Fruit fly (Drosophila melanogaster) whole organism, pupa: ENCODE results near the gene mthl10.

Source experiments
- CG13204 ChIP-seq: fragments of 200-800 bp; sonication (Bioruptor generic); optimal IDR thresholded peaks from 2 replicates; lab custom pipeline; 2018; ENCODE audit warnings: missing biosample characterization, mild to moderate bottlenecking, missing genetic modification characterization, moderate library complexity
- CG14655 ChIP-seq: fragments of 200-800 bp; sonication (Bioruptor generic); optimal IDR thresholded peaks from 3 replicates; lab custom pipeline; 2017; ENCODE audit warnings: mild to moderate bottlenecking, missing biosample characterization, missing genetic modification reagents, missing genetic modification characterization
- CG15710 ChIP-seq: fragments of 200-800 bp; sonication (Bioruptor generic); optimal IDR thresholded peaks from 2 replicates; lab custom pipeline; 2018; ENCODE audit warnings: missing biosample characterization, mild to moderate bottlenecking, missing genetic modification characterization, moderate library complexity
- CG32121 ChIP-seq: fragments of 200-800 bp; sonication (Bioruptor generic); IDR thresholded peaks from 2 replicates; pipeline ENCODE4 v1.3.6; 2022; ENCODE audit warnings: missing biosample characterization, missing genetic modification characterization
- CG4496 ChIP-seq: fragments of 200-800 bp; sonication (Bioruptor generic); IDR thresholded peaks from 3 replicates; pipeline ENCODE4 v1.3.6; 2022; ENCODE audit warnings: missing biosample characterization, missing genetic modification characterization
- CG8159 ChIP-seq: fragments of 200-800 bp; sonication (Bioruptor generic); optimal IDR thresholded peaks from 3 replicates; lab custom pipeline; 2018; ENCODE audit warnings: missing biosample characterization, mild to moderate bottlenecking, missing genetic modification characterization, moderate library complexity
- D1 ChIP-seq: fragments of 200-800 bp; sonication (Bioruptor generic); optimal IDR thresholded peaks from 2 replicates; lab custom pipeline; 2018; ENCODE audit warnings: missing biosample characterization, mild to moderate bottlenecking, missing genetic modification characterization, moderate library complexity
- EcR ChIP-seq: fragments of 200-800 bp; sonication (Bioruptor generic); optimal IDR thresholded peaks from 3 replicates; lab custom pipeline; 2019; ENCODE audit warnings: missing biosample characterization, missing genetic modification characterization, mild to moderate bottlenecking, moderate library complexity, missing genetic modification reagents
- Ets98B ChIP-seq: fragments of 200-800 bp; sonication (Bioruptor generic); IDR thresholded peaks from 2 replicates; pipeline ENCODE4 v1.3.6; 2022; ENCODE audit warnings: missing biosample characterization, missing genetic modification characterization
- Pif1B ChIP-seq: fragments of 200-800 bp; sonication (Bioruptor generic); optimal IDR thresholded peaks from 3 replicates; lab custom pipeline; 2016; ENCODE audit warnings: missing biosample characterization, missing genetic modification characterization
- Snoo ChIP-seq: fragments of 200-800 bp; sonication (Bioruptor generic); optimal IDR thresholded peaks from 3 replicates; lab custom pipeline; 2017; ENCODE audit warnings: missing biosample characterization, mild to moderate bottlenecking, missing genetic modification characterization, inconsistent platforms
- fd96Ca ChIP-seq: fragments of 200-800 bp; sonication (Bioruptor generic); IDR thresholded peaks from 3 replicates; pipeline ENCODE4 v1.3.6; 2022; ENCODE audit warnings: missing biosample characterization, missing genetic modification characterization

DNA sequence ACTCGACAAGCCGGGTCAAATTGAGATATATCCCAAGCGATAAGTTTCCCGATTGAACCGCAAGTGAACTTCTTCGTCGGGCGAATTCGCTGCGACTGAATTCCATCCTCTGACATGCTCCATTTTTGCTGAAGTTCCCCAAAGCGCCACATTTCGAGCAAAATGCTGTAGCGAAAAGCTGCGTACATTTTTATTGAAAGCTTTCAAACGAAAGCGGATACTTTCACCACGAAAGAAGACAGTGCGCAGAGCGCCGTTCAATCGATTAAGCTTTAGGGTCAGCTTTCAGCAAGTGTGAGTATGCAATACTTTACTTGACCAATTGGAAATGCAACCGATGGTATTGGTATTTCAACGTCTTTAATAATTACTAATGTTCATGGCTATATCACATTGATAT, at the start of gene mthl10:
- TF ChIP-seq Ets98B (GFP tag; lab: Robert Waterston, UW) (no peak), CG15710 (tag; lab: Kevin White, UChicago) (no peak), Snoo (tag; lab: Kevin White, UChicago) (no peak), EcR (GFP tag; lab: Kevin White, UChicago) (peak; percentile 75), CG8159 (tag; lab: Kevin White, UChicago) (no peak), fd96Ca (no peak), CG13204 (no peak), D1 (tag; lab: Kevin White, UChicago) (no peak), CG32121 (no peak), CG4496 (GFP tag; lab: Robert Waterston, UW) (no peak), CG14655 (GFP tag; lab: Kevin White, UChicago) (no peak), Pif1B (GFP tag; lab: Kevin White, UChicago) (no peak)
